Worm (Caenorhabditis elegans): Measurements from ENCODE around the gene ZK177.2.

Gene ZK177.2

ce11 chrII:5500986-5501657 lies 17.9 kb upstream of the ZK177.2 start, which contains the start of gene F12A10.8 (continued):
- TF ChIP-seq aha-1 (tag; optimal IDR thresholded peaks at IDR 0.05), result no peak
- TF ChIP-seq fkh-8 (tag; optimal IDR thresholded peaks at IDR 0.05), result no peak
- TF ChIP-seq mdl-1 (tag; optimal IDR thresholded peaks at IDR 0.05), result no peak
- TF ChIP-seq nhr-47 (tag; optimal IDR thresholded peaks at IDR 0.05), result no peak
- TF ChIP-seq snpc-4 (tag; optimal IDR thresholded peaks at IDR 0.05), result no peak
- no peak for TF ChIP-seq ces-1 (GFP tag; optimal IDR thresholded peaks at IDR 0.05)
- no peak for TF ChIP-seq nhr-77 (tag; optimal IDR thresholded peaks at IDR 0.05)
- TF ChIP-seq tlp-1 (tag; optimal IDR thresholded peaks at IDR 0.05), result no peak
- TF ChIP-seq nhr-90 (tag; optimal IDR thresholded peaks at IDR 0.05; ENCODE audit: poor library complexity), result no peak
- TF ChIP-seq dpl-1 (GFP tag; optimal IDR thresholded peaks at IDR 0.05), result peak; percentile 67 to 87 (median 79)
- TF ChIP-seq grh-1 (GFP tag; IDR thresholded peaks at IDR 0.05), result no peak
- TF ChIP-seq C16A3.4 (tag; optimal IDR thresholded peaks at IDR 0.05), result no peak
- TF ChIP-seq skn-1 (tag; optimal IDR thresholded peaks at IDR 0.05), result peak; percentile 17
- TF ChIP-seq lin-35 (GFP tag; optimal IDR thresholded peaks at IDR 0.05), result peak; percentile 75 to 92
- TF ChIP-seq Y116A8C.19 (tag; optimal IDR thresholded peaks at IDR 0.05; ENCODE audit: borderline replicate concordance), result no peak
- TF ChIP-seq unc-30 (tag; optimal IDR thresholded peaks at IDR 0.05), result no peak
- TF ChIP-seq alr-1 (tag; optimal IDR thresholded peaks at IDR 0.05; ENCODE audit: borderline replicate concordance), result no peak
- no peak for TF ChIP-seq zag-1 (tag; optimal IDR thresholded peaks at IDR 0.05)
- TF ChIP-seq nhr-85 (tag), result peak; percentile 33
- no peak for TF ChIP-seq nhr-71 (tag; optimal IDR thresholded peaks at IDR 0.05)
- TF ChIP-seq aly-2 (tag; optimal IDR thresholded peaks at IDR 0.05), result no peak
- TF ChIP-seq elt-3 (tag; optimal IDR thresholded peaks at IDR 0.05), result no peak
- no peak for TF ChIP-seq unc-62 (GFP tag; optimal IDR thresholded peaks at IDR 0.05)
- peak; percentile 67 for TF ChIP-seq lin-15B (tag; optimal IDR thresholded peaks at IDR 0.05)
- no peak for TF ChIP-seq mef-2 (tag; optimal IDR thresholded peaks at IDR 0.05)
- no peak for TF ChIP-seq ama-1 (optimal IDR thresholded peaks at IDR 0.05)
- TF ChIP-seq sptf-1 (tag; optimal IDR thresholded peaks at IDR 0.05), result no peak
- TF ChIP-seq ceh-90 (tag; optimal IDR thresholded peaks at IDR 0.05), result no peak
- TF ChIP-seq mab-9 (GFP tag; IDR thresholded peaks at IDR 0.05), result no peak
- TF ChIP-seq pqm-1 (tag; optimal IDR thresholded peaks at IDR 0.05), result no peak
- TF ChIP-seq ets-5 (GFP tag; IDR thresholded peaks at IDR 0.05), result no peak
- TF ChIP-seq egl-13 (tag; optimal IDR thresholded peaks at IDR 0.05), result no peak
- TF ChIP-seq swsn-7 (tag; optimal IDR thresholded peaks at IDR 0.05), result no peak
- no peak for TF ChIP-seq hlh-4 (tag; optimal IDR thresholded peaks at IDR 0.05)
- TF ChIP-seq vab-15 (tag; optimal IDR thresholded peaks at IDR 0.05), result no peak
- no peak for TF ChIP-seq unc-86 (tag; optimal IDR thresholded peaks at IDR 0.05)
- no peak for TF ChIP-seq pag-3 (tag; optimal IDR thresholded peaks at IDR 0.05; ENCODE audit: borderline replicate concordance, insufficient read depth)
- TF ChIP-seq efl-3 (GFP tag; optimal IDR thresholded peaks at IDR 0.05), result no peak
- TF ChIP-seq sup-37 (GFP tag; optimal IDR thresholded peaks at IDR 0.05), result no peak
- peak; percentile 24 for TF ChIP-seq snu-23 (GFP tag; optimal IDR thresholded peaks at IDR 0.05)
- no peak for TF ChIP-seq lir-3 (tag; optimal IDR thresholded peaks at IDR 0.05; ENCODE audit: poor library complexity)
- no peak for TF ChIP-seq lin-13 (GFP tag; optimal IDR thresholded peaks at IDR 0.05)
- peak; percentile 21 for TF ChIP-seq rnt-1 (tag; optimal IDR thresholded peaks at IDR 0.05)
- no peak for TF ChIP-seq nhr-76 (tag; optimal IDR thresholded peaks at IDR 0.05)
